Worm (Caenorhabditis elegans): Measurements from ENCODE around the gene rps-3.

Gene rps-3

ce11 chrIII:6179062-6179461, 27.5 kb upstream of the rps-3 start (continued):
- TF ChIP-seq nhr-42 (GFP tag; IDR thresholded peaks at IDR 0.05): no peak
- no peak for TF ChIP-seq mes-2 (tag; optimal IDR thresholded peaks at IDR 0.05; ENCODE audit: poor library complexity, severe bottlenecking)
- peak; percentile 77 for TF ChIP-seq mxl-3 (GFP tag; optimal IDR thresholded peaks at IDR 0.05)

- TF ChIP-seq fos-1 (tag; optimal IDR thresholded peaks at IDR 0.05) (no peak), dmd-6 (GFP tag; IDR thresholded peaks at IDR 0.05) (peak; percentile 78), pqm-1 (tag; optimal IDR thresholded peaks at IDR 0.05) (peak; percentile 67), mxl-3 (GFP tag; optimal IDR thresholded peaks at IDR 0.05) (peak; percentile 4), zfp-2 (tag; optimal IDR thresholded peaks at IDR 0.05) (no peak), nhr-28 (tag; optimal IDR thresholded peaks at IDR 0.05) (peak; percentile 56), dve-1 (tag; optimal IDR thresholded peaks at IDR 0.05; ENCODE audit: insufficient read depth) (peak; percentile 89), lim-7 (GFP tag; IDR thresholded peaks at IDR 0.05) (no peak), madf-5 (GFP tag; IDR thresholded peaks at IDR 0.05) (no peak), nhr-77 (tag; optimal IDR thresholded peaks at IDR 0.05) (peak; percentile 20), hlh-30 (tag; optimal IDR thresholded peaks at IDR 0.05; ENCODE audit: insufficient read depth) (peak; percentile 5), zip-2 (tag; optimal IDR thresholded peaks at IDR 0.05) (no peak), lin-1 (GFP tag; IDR thresholded peaks at IDR 0.05) (peak; percentile 48; the same call in 1 of the 2 replicates), mes-2 (tag; optimal IDR thresholded peaks at IDR 0.05; ENCODE audit: poor library complexity, severe bottlenecking) (no peak), hlh-11 (tag; optimal IDR thresholded peaks at IDR 0.05) (peak; percentile 78), daf-16 (GFP tag; optimal IDR thresholded peaks at IDR 0.05) (no peak), daf-16 (tag; optimal IDR thresholded peaks at IDR 0.05) (peak; percentile 72), attf-4 (tag; optimal IDR thresholded peaks at IDR 0.05) (no peak), ZK546.5 (tag; optimal IDR thresholded peaks at IDR 0.05) (no peak), php-3 (GFP tag; IDR thresholded peaks at IDR 0.05) (peak; percentile 82), tra-1 (GFP tag; IDR thresholded peaks at IDR 0.05) (0 out of 2 replicates have a peak, but pooled peaks have one; percentile 20), nhr-48 (tag; optimal IDR thresholded peaks at IDR 0.05) (peak; percentile 35), snpc-1.2 (GFP tag; IDR thresholded peaks at IDR 0.05) (no peak), mdl-1 (tag; optimal IDR thresholded peaks at IDR 0.05) (peak in 1 of 2 experiments; percentile 64)
These were observed 26.3 kb upstream of the rps-3 start for ce11 chrIII:6180294-6180693.

- TF ChIP-seq lin-1 (GFP tag; IDR thresholded peaks at IDR 0.05) (no peak), R02D3.7 (tag; optimal IDR thresholded peaks at IDR 0.05) (no peak), hmg-1.1 (GFP tag; IDR thresholded peaks at IDR 0.05) (no peak), daf-19 (GFP tag; conservative IDR thresholded peaks at IDR 0.05) (no peak), nhr-6 (tag; optimal IDR thresholded peaks at IDR 0.05) (no peak), ztf-7 (tag; optimal IDR thresholded peaks at IDR 0.05) (no peak), ztf-11 (tag; optimal IDR thresholded peaks at IDR 0.05) (no peak), set-16 (GFP tag; IDR thresholded peaks at IDR 0.05) (no peak), dpl-1 (GFP tag; optimal IDR thresholded peaks at IDR 0.05) (no peak)
These were observed 23.5 kb upstream of the rps-3 start, which contains the start of gene nas-28 for ce11 chrIII:6183118-6183517. Gene nas-28 (minus strand): TSS chrIII:6183218.

- no peak for TF ChIP-seq ceh-28 (tag; optimal IDR thresholded peaks at IDR 0.05)
These were observed 15.8 kb upstream of the rps-3 start, which contains the start of gene C23G10.5 for ce11 chrIII:6190810-6191209. Gene C23G10.5 (plus strand): TSS chrIII:6191110.

- TF ChIP-seq zfp-3 (GFP tag; conservative IDR thresholded peaks at IDR 0.05) (no peak), fos-1 (tag; optimal IDR thresholded peaks at IDR 0.05) (no peak), Y105C5A.15 (GFP tag; IDR thresholded peaks at IDR 0.05) (no peak), R02D3.7 (tag; optimal IDR thresholded peaks at IDR 0.05) (no peak), ceh-62 (tag; optimal IDR thresholded peaks at IDR 0.05) (no peak), snpc-1.2 (GFP tag; IDR thresholded peaks at IDR 0.05) (no peak), F26F4.8 (GFP tag; conservative IDR thresholded peaks at IDR 0.05) (no peak), vab-7 (GFP tag; IDR thresholded peaks at IDR 0.05) (no peak), snpc-4 (tag; optimal IDR thresholded peaks at IDR 0.05) (no peak), dmd-8 (GFP tag; IDR thresholded peaks at IDR 0.05) (no peak)
These were observed 12.1 kb upstream of the rps-3 start, which contains the start of gene ugt-66 for ce11 chrIII:6194480-6194879. Gene ugt-66 (minus strand): TSS chrIII:6194580.
